Worm (Caenorhabditis elegans) whole organism, L4/young adult: ENCODE results near the gene C47E12.3.
A peak's percentile ranks its signal among the peaks of the same experiment; 100 is the strongest.

Experiments used
- W03F9.2 ChIP-seq: fragments of 150-350 bp; optimal IDR thresholded peaks from 2 replicates; lab custom pipeline; 2014; ENCODE audit warnings: missing biosample characterization, missing genetic modification characterization
- dao-5 ChIP-seq: sonication (generic microtip); optimal IDR thresholded peaks from 2 replicates; lab custom pipeline; 2016; ENCODE audit warnings: missing genotype, missing genetic modification characterization, moderate library complexity, missing compliant biosample characterization
- him-1 ChIP-seq: sonication (generic microtip); optimal IDR thresholded peaks from 2 replicates; lab custom pipeline; 2016; ENCODE audit warnings: missing genotype, missing genetic modification reagents, missing genetic modification characterization, missing compliant biosample characterization

The C47E12.3 gene

ce11 chrIV:10017633-10018032, 16.0 kb upstream of the C47E12.3 start, which contains the start of gene F44D12.2:
TSS of gene F44D12.2 (minus strand) at chrIV:10017733.
- TF ChIP-seq him-1 = no peak
- TF ChIP-seq W03F9.2 (tag; lab: Kevin White, UChicago) = no peak
- no peak for TF ChIP-seq dao-5 (tag; lab: Kevin White, UChicago)

ce11 chrIV:10016977-10017376, 15.3 kb upstream of the C47E12.3 start, which contains the start of gene ent-7:
TSS of gene ent-7 (plus strand) at chrIV:10017277.
- TF ChIP-seq him-1 = no peak

ce11 chrIV:10009536-10009935, 7.9 kb upstream of the C47E12.3 start, which contains the start of gene magu-4:
TSS of gene magu-4 (plus strand) at chrIV:10009753.
- no peak for TF ChIP-seq him-1
- no peak for TF ChIP-seq W03F9.2 (tag; lab: Kevin White, UChicago)
- TF ChIP-seq dao-5 (tag; lab: Kevin White, UChicago) = no peak

- TF ChIP-seq him-1 (no peak), W03F9.2 (tag; lab: Kevin White, UChicago) (no peak), dao-5 (tag; lab: Kevin White, UChicago) (no peak)
Observed at ce11 chrIV:10007758-10008157, 6.1 kb upstream of the C47E12.3 start.

ce11 chrIV:10006792-10007191, 5.1 kb upstream of the C47E12.3 start, which contains the start of gene C47E12.13:
TSS of gene C47E12.13 (minus strand) at chrIV:10006892.
- no peak for TF ChIP-seq him-1

ce11 chrIV:10003372-10003771, 1.7 kb upstream of the C47E12.3 start, which contains the start of the genes C47E12.2 and sars-1:
TSS of gene C47E12.2 (minus strand) at chrIV:10003502.
TSS of gene sars-1 (plus strand) at chrIV:10003726.
- TF ChIP-seq W03F9.2 (tag; lab: Kevin White, UChicago) (no peak), him-1 (no peak), dao-5 (tag; lab: Kevin White, UChicago) (no peak)

ce11 chrIV:9998487-9999218, 3.0 kb downstream of the C47E12.3 start, which contains the start of gene pyp-1:
TSS of gene pyp-1 (minus strand) at chrIV:9998925.
- TF ChIP-seq W03F9.2 (tag; lab: Kevin White, UChicago) (no peak), him-1 (no peak), dao-5 (tag; lab: Kevin White, UChicago) (no peak)

- no peak for TF ChIP-seq dao-5 (tag; lab: Kevin White, UChicago)
- peak; percentile 34 for TF ChIP-seq W03F9.2 (tag; lab: Kevin White, UChicago)
Observed at ce11 chrIV:9994895-9995394, 6.7 kb downstream of the C47E12.3 start, which contains the start of gene uba-1. TSS of gene uba-1 (minus strand) at chrIV:9994945.

- TF ChIP-seq W03F9.2 (tag; lab: Kevin White, UChicago) (peak; percentile 50), dao-5 (tag; lab: Kevin White, UChicago) (no peak)
Observed at ce11 chrIV:9993403-9994132, 8.1 kb downstream of the C47E12.3 start.

- TF ChIP-seq W03F9.2 (tag; lab: Kevin White, UChicago) (no peak), him-1 (no peak), dao-5 (tag; lab: Kevin White, UChicago) (no peak)
Observed at ce11 chrIV:9989416-9989815, 12.2 kb downstream of the C47E12.3 start.

- TF ChIP-seq him-1 (no peak), W03F9.2 (tag; lab: Kevin White, UChicago) (no peak), dao-5 (tag; lab: Kevin White, UChicago) (no peak)
Observed at ce11 chrIV:9982895-9983294, 18.8 kb downstream of the C47E12.3 start, which contains the start of gene mam-2. TSS of gene mam-2 (plus strand) at chrIV:9983195.

ce11 chrIV:9982226-9982794, 19.3 kb downstream of the C47E12.3 start, which contains the start of gene rrp-1:
TSS of gene rrp-1 (minus strand) at chrIV:9982276.
- TF ChIP-seq W03F9.2 (tag; lab: Kevin White, UChicago) = no peak
- TF ChIP-seq him-1 = no peak
- TF ChIP-seq dao-5 (tag; lab: Kevin White, UChicago) = no peak

- no peak for TF ChIP-seq dao-5 (tag; lab: Kevin White, UChicago)
Observed at ce11 chrIV:9977602-9978172, 24.0 kb downstream of the C47E12.3 start, which contains the start of gene dhp-2. TSS of gene dhp-2 (plus strand) at chrIV:9978122.
